Worm (Caenorhabditis elegans) whole organism, L1 larva: Measurements from ENCODE around the gene erp-44.3.

Experiments used
- F16B12.6 ChIP-seq: fragments of 150-350 bp; optimal IDR thresholded peaks from 2 replicates; lab custom pipeline; 2014; ENCODE audit warnings: missing biosample characterization, missing genetic modification characterization
- alr-1 ChIP-seq: fragments of 200-800 bp; sonication (Bioruptor generic); optimal IDR thresholded peaks from 2 replicates; lab custom pipeline; 2018; ENCODE audit warnings: borderline replicate concordance, mild to moderate bottlenecking, missing genetic modification characterization, missing compliant biosample characterization
- ama-1 ChIP-seq: fragments of 150-350 bp; optimal IDR thresholded peaks from 2 replicates; lab custom pipeline; 2014
- blmp-1 ChIP-seq: fragments of 150-350 bp; optimal IDR thresholded peaks from 2 replicates; lab custom pipeline; 2014; ENCODE audit warnings: missing biosample characterization, missing genetic modification characterization
- ceh-8 ChIP-seq: fragments of 200-800 bp; sonication (Bioruptor generic); optimal IDR thresholded peaks from 2 replicates; lab custom pipeline; 2018; ENCODE audit warnings: mild to moderate bottlenecking, missing genetic modification characterization, moderate library complexity, missing compliant biosample characterization
- ceh-82 ChIP-seq, 3 experiments: fragments of 150-350 bp in 1 of 3; sonication (generic microtip) in 2 of 3; optimal IDR thresholded peaks; 2 replicates each; lab custom pipeline; 2014 to 2017; ENCODE audit warnings: missing biosample characterization in 3 of 3, missing genetic modification characterization in 3 of 3
- ceh-88 ChIP-seq: fragments of 200-800 bp; sonication (Bioruptor generic); IDR thresholded peaks from 2 replicates; pipeline ENCODE4 v1.3.6; 2022; ENCODE audit warnings: missing genetic modification characterization, missing compliant biosample characterization
- ceh-90 ChIP-seq: sonication (generic microtip); optimal IDR thresholded peaks from 2 replicates; lab custom pipeline; 2016; ENCODE audit warnings: missing genetic modification characterization, missing compliant biosample characterization
- dpl-1 ChIP-seq, 3 experiments: fragments of 150-350 bp in 2 of 3; sonication (generic microtip) in 1 of 3; optimal IDR thresholded peaks; 2 replicates each; lab custom pipeline; 2014 to 2017; ENCODE audit warnings: missing biosample characterization in 3 of 3, missing genetic modification characterization in 3 of 3, missing genetic modification reagents in 3 of 3
- dsc-1 ChIP-seq: sonication (generic microtip); optimal IDR thresholded peaks from 2 replicates; lab custom pipeline; 2016; ENCODE audit warnings: mild to moderate bottlenecking, missing genetic modification characterization, missing compliant biosample characterization
- efl-1 ChIP-seq, 4 experiments: fragments of 150-350 bp; optimal IDR thresholded peaks in 3 of 4; peaks in 1 of 4; 1 replicate in 1 of 4; 2 replicates in 3 of 4; lab custom pipeline; 2014; ENCODE audit warnings: missing biosample characterization in 2 of 4, missing genetic modification characterization in 2 of 4, missing genetic modification reagents in 2 of 4
- elt-2 ChIP-seq: sonication (generic microtip); optimal IDR thresholded peaks from 2 replicates; lab custom pipeline; 2016; ENCODE audit warnings: missing genetic modification characterization, mild to moderate bottlenecking, inconsistent platforms, missing compliant biosample characterization, missing genetic modification reagents
- elt-3 ChIP-seq, 6 experiments: fragments of 150-350 bp in 1 of 6; sonication (generic microtip); optimal IDR thresholded peaks; 2 replicates each; lab custom pipeline; 2017 to 2018; ENCODE audit warnings: missing biosample characterization in 6 of 6, missing genetic modification characterization in 6 of 6, inconsistent platforms in 1 of 6
- ets-5 ChIP-seq: fragments of 200-800 bp; sonication (Bioruptor generic); IDR thresholded peaks from 2 replicates; pipeline ENCODE4 v1.3.6; 2022; ENCODE audit warnings: missing genetic modification characterization, missing compliant biosample characterization
- fkh-4 ChIP-seq: sonication (generic microtip); optimal IDR thresholded peaks from 2 replicates; lab custom pipeline; 2016; ENCODE audit warnings: missing compliant biosample characterization, missing genetic modification characterization, borderline replicate concordance
- fkh-8 ChIP-seq: sonication (generic microtip); optimal IDR thresholded peaks from 2 replicates; lab custom pipeline; 2016; ENCODE audit warnings: mild to moderate bottlenecking, missing genetic modification characterization, missing compliant biosample characterization
- fos-1 ChIP-seq: fragments of 150-350 bp; optimal IDR thresholded peaks from 2 replicates; lab custom pipeline; 2014; ENCODE audit warnings: missing biosample characterization, missing genetic modification characterization
- lin-35 ChIP-seq, 2 experiments: fragments of 150-350 bp; optimal IDR thresholded peaks; 2 replicates each; lab custom pipeline; 2014; ENCODE audit warnings: missing biosample characterization in 2 of 2, missing genetic modification characterization in 2 of 2, missing genetic modification reagents in 2 of 2
- lin-39 ChIP-seq: fragments of 150-350 bp; optimal IDR thresholded peaks from 2 replicates; lab custom pipeline; 2014; ENCODE audit warnings: missing biosample characterization, missing genetic modification reagents, missing genetic modification characterization
- lsy-2 ChIP-seq, 2 experiments: fragments of 150-350 bp; optimal IDR thresholded peaks; 2 replicates each; lab custom pipeline; 2014; ENCODE audit warnings: missing biosample characterization in 2 of 2, missing genetic modification characterization in 2 of 2
- mdl-1 ChIP-seq, 2 experiments: fragments of 150-350 bp; optimal IDR thresholded peaks; 2 replicates each; lab custom pipeline; 2014 to 2017; ENCODE audit warnings: missing biosample characterization in 2 of 2, missing genetic modification characterization in 2 of 2, inconsistent platforms in 1 of 2
- mep-1 ChIP-seq: fragments of 150-350 bp; optimal IDR thresholded peaks from 2 replicates; lab custom pipeline; 2014; ENCODE audit warnings: missing biosample characterization, missing genetic modification characterization
- nhr-11 ChIP-seq: fragments of 150-350 bp; optimal IDR thresholded peaks from 2 replicates; lab custom pipeline; 2014; ENCODE audit warnings: missing biosample characterization, missing genetic modification characterization
- nhr-20 ChIP-seq: sonication (generic microtip); optimal IDR thresholded peaks from 2 replicates; lab custom pipeline; 2016; ENCODE audit warnings: mild to moderate bottlenecking, missing genetic modification characterization, missing compliant biosample characterization
- nhr-237 ChIP-seq: fragments of 150-350 bp; optimal IDR thresholded peaks from 2 replicates; lab custom pipeline; 2014; ENCODE audit warnings: missing biosample characterization, missing genetic modification characterization
- nhr-47 ChIP-seq: sonication (generic microtip); optimal IDR thresholded peaks from 2 replicates; lab custom pipeline; 2016; ENCODE audit warnings: mild to moderate bottlenecking, missing genetic modification characterization, moderate library complexity, missing compliant biosample characterization
- nhr-77 ChIP-seq: fragments of 150-350 bp; optimal IDR thresholded peaks from 2 replicates; lab custom pipeline; 2014; ENCODE audit warnings: missing biosample characterization, missing genetic modification characterization
- nhr-90 ChIP-seq: sonication (generic microtip); optimal IDR thresholded peaks from 2 replicates; lab custom pipeline; 2016; ENCODE audit warnings: mild to moderate bottlenecking, missing genetic modification characterization, missing compliant biosample characterization; ENCODE audit not compliant: poor library complexity
- pag-3 ChIP-seq: sonication (generic microtip); optimal IDR thresholded peaks from 2 replicates; lab custom pipeline; 2017; ENCODE audit warnings: missing genetic modification characterization, mild to moderate bottlenecking, missing compliant biosample characterization, antibody characterized with exemption, borderline replicate concordance; ENCODE audit not compliant: insufficient read depth
- skn-1 ChIP-seq: fragments of 150-350 bp; optimal IDR thresholded peaks from 2 replicates; lab custom pipeline; 2014; ENCODE audit warnings: missing biosample characterization, missing genetic modification characterization
- snpc-4 ChIP-seq: fragments of 150-350 bp; optimal IDR thresholded peaks from 2 replicates; lab custom pipeline; 2014; ENCODE audit warnings: missing biosample characterization, missing genetic modification characterization
- snu-23 ChIP-seq: sonication (generic microtip); optimal IDR thresholded peaks from 2 replicates; lab custom pipeline; 2016; ENCODE audit warnings: missing genetic modification characterization, missing compliant biosample characterization
- sox-4 ChIP-seq: sonication (generic microtip); optimal IDR thresholded peaks from 2 replicates; lab custom pipeline; 2016; ENCODE audit warnings: missing genetic modification characterization, missing compliant biosample characterization
- unc-130 ChIP-seq: fragments of 150-350 bp; optimal IDR thresholded peaks from 2 replicates; lab custom pipeline; 2017; ENCODE audit warnings: missing biosample characterization, missing genetic modification characterization, inconsistent platforms
- unc-30 ChIP-seq: sonication (generic microtip); optimal IDR thresholded peaks from 2 replicates; lab custom pipeline; 2017; ENCODE audit warnings: missing biosample characterization, missing genetic modification characterization
- unc-62 ChIP-seq: fragments of 150-350 bp; optimal IDR thresholded peaks from 2 replicates; lab custom pipeline; 2014; ENCODE audit warnings: missing biosample characterization, missing genetic modification reagents, missing genetic modification characterization
- unc-98 ChIP-seq: fragments of 200-800 bp; sonication (Bioruptor generic); IDR thresholded peaks from 2 replicates; pipeline ENCODE4 v1.3.6; 2022; ENCODE audit warnings: missing genetic modification characterization, missing compliant biosample characterization
- xbp-1 ChIP-seq: sonication (generic microtip); optimal IDR thresholded peaks from 2 replicates; lab custom pipeline; 2016; ENCODE audit warnings: missing genetic modification characterization, missing compliant biosample characterization
- zag-1 ChIP-seq: fragments of 150-350 bp; optimal IDR thresholded peaks from 2 replicates; lab custom pipeline; 2014; ENCODE audit warnings: missing biosample characterization, missing genetic modification characterization

The erp-44.3 gene

ce11 chrIV:8112646-8113045 is 9.8 kb upstream of the erp-44.3 start (continued):
- TF ChIP-seq fkh-8 (tag; lab: Kevin White, UChicago) (no peak), lin-39 (tag; lab: Kevin White, UChicago) (no peak), unc-130 (tag; lab: Kevin White, UChicago) (peak; percentile 53), F16B12.6 (peak; percentile 81), elt-3 (tag; optimal IDR thresholded peaks at IDR 0.05; lab: Kevin White, UChicago) (no peak), unc-62 (GFP tag; lab: Kevin White, UChicago) (no peak), pag-3 (tag; lab: Kevin White, UChicago) (no peak), elt-2 (tag; lab: Kevin White, UChicago) (no peak)
- TF ChIP-seq, all 84 proteins: peak for 10

- TF ChIP-seq fos-1: no peak
- peak; percentile 16 for TF ChIP-seq sox-4 (tag; lab: Kevin White, UChicago)
- peak; percentile 49 for TF ChIP-seq xbp-1 (tag; lab: Kevin White, UChicago)
- TF ChIP-seq alr-1 (tag; lab: Kevin White, UChicago): no peak
- no peak for TF ChIP-seq nhr-237 (tag; lab: Kevin White, UChicago)
- TF ChIP-seq unc-30 (tag; lab: Kevin White, UChicago): no peak
- no peak for TF ChIP-seq snpc-4 (tag; lab: Kevin White, UChicago)
- TF ChIP-seq dsc-1 (tag; lab: Kevin White, UChicago): no peak
- peak; percentile 92 for TF ChIP-seq F16B12.6
- TF ChIP-seq unc-130 (tag; lab: Kevin White, UChicago): no peak
- peak; percentile 18 for TF ChIP-seq nhr-20 (tag; lab: Kevin White, UChicago)
- no peak for TF ChIP-seq ets-5 (GFP tag; lab: Robert Waterston, UW)
- TF ChIP-seq zag-1 (tag; lab: Kevin White, UChicago): no peak
- peak; percentile 2 for TF ChIP-seq snu-23 (GFP tag; lab: Kevin White, UChicago)
- TF ChIP-seq lsy-2 (tag; optimal IDR thresholded peaks at IDR 0.05; lab: Kevin White, UChicago): peak in 1 of 2 experiments; percentile 37
- TF ChIP-seq nhr-47 (tag; lab: Kevin White, UChicago): peak; percentile 15
- TF ChIP-seq fkh-4 (tag; lab: Kevin White, UChicago): no peak
- TF ChIP-seq unc-98 (GFP tag; lab: Robert Waterston, UW): no peak
- TF ChIP-seq dpl-1 (GFP tag; optimal IDR thresholded peaks at IDR 0.05; lab: Kevin White, UChicago): peak in 2 of 3 experiments; percentile 12 to 46
- TF ChIP-seq blmp-1 (tag; lab: Kevin White, UChicago): peak; percentile 11
- peak in 1 of 2 experiments; percentile 42 for TF ChIP-seq lin-35 (GFP tag; optimal IDR thresholded peaks at IDR 0.05; lab: Kevin White, UChicago)
- TF ChIP-seq skn-1 (tag; lab: Kevin White, UChicago): no peak
- peak in 1 of 2 experiments; percentile 61 for TF ChIP-seq mdl-1 (tag; optimal IDR thresholded peaks at IDR 0.05; lab: Kevin White, UChicago)
- TF ChIP-seq nhr-90 (tag; lab: Kevin White, UChicago): peak; percentile 0
- no peak for TF ChIP-seq ceh-8
- no peak for TF ChIP-seq ceh-90 (tag; lab: Kevin White, UChicago)
- TF ChIP-seq mep-1 (tag; lab: Kevin White, UChicago): peak; percentile 38
- TF ChIP-seq efl-1 (optimal IDR thresholded peaks at IDR 0.05; lab: Kevin White, UChicago): peak; percentile 18 to 40
- peak; percentile 45 to 77 for TF ChIP-seq efl-1 (GFP tag; optimal IDR thresholded peaks at IDR 0.05 in 1 of 2; lab: Kevin White, UChicago)
- no peak for TF ChIP-seq ceh-88
Observed at ce11 chrIV:8113161-8113560, 9.3 kb upstream of the erp-44.3 start, which contains the start of gene Y42H9AR.1. Y42H9AR.1 (plus strand) TSS chrIV:8113393.

DNA sequence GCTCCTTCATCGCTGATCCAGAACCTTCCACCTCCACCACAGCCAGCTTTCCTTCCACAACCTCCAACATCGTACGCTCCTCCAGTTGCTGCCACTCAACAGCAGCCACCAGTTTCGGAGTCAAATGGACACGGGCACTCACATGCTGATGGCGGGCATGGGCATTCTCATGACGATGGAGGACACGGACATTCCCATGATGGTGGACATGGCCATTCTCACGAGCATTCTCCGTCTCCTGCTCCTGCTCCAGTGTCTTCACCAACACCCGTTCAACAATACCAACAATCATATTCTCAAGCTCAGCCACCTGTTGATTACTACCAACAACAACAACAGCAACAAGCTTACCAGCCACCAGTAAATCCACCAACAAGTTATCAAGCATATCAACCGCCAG is 7.9 kb upstream of the erp-44.3 start:
- TF ChIP-seq nhr-77 (tag; lab: Kevin White, UChicago) (no peak), ama-1 (no peak), dpl-1 (GFP tag; optimal IDR thresholded peaks at IDR 0.05; lab: Kevin White, UChicago) (no peak), nhr-11 (tag; lab: Kevin White, UChicago) (no peak), ceh-82 (tag; optimal IDR thresholded peaks at IDR 0.05; lab: Kevin White, UChicago) (no peak), nhr-90 (tag; lab: Kevin White, UChicago) (no peak), unc-98 (GFP tag; lab: Robert Waterston, UW) (no peak), nhr-47 (tag; lab: Kevin White, UChicago) (no peak)
- TF ChIP-seq, all 84 proteins: peak for 0
